Worm (Caenorhabditis elegans) whole organism, early embryonic: ENCODE measurements around the gene gcy-14.
A peak's percentile ranks its signal among the peaks of the same experiment; 100 is the strongest.

Experiments used
- B0310.2 ChIP-seq: sonication (generic microtip); optimal IDR thresholded peaks from 2 replicates; lab custom pipeline; 2016; ENCODE audit warnings: mild to moderate bottlenecking, missing genetic modification characterization, missing compliant biosample characterization
- F13C5.2 ChIP-seq: sonication (generic microtip); optimal IDR thresholded peaks from 2 replicates; lab custom pipeline; 2017; ENCODE audit warnings: mild to moderate bottlenecking, missing genetic modification characterization, inconsistent platforms, missing compliant biosample characterization
- aly-1 ChIP-seq: sonication (generic microtip); optimal IDR thresholded peaks from 2 replicates; lab custom pipeline; 2016; ENCODE audit warnings: missing genetic modification characterization, missing compliant biosample characterization
- ama-1 ChIP-seq: fragments of 150-350 bp; optimal IDR thresholded peaks from 2 replicates; lab custom pipeline; 2014
- flt-1 ChIP-seq: fragments of 200-800 bp; sonication (Bioruptor generic); IDR thresholded peaks from 2 replicates; pipeline ENCODE4 v1.3.6; 2022; ENCODE audit warnings: missing genetic modification characterization, missing compliant biosample characterization
- hmbx-1 ChIP-seq: sonication (generic microtip); optimal IDR thresholded peaks from 2 replicates; lab custom pipeline; 2016; ENCODE audit warnings: mild to moderate bottlenecking, missing genetic modification characterization, missing compliant biosample characterization
- hmg-4 ChIP-seq: fragments of 200-800 bp; sonication (Bioruptor generic); optimal IDR thresholded peaks from 2 replicates; lab custom pipeline; 2018; ENCODE audit warnings: mild to moderate bottlenecking, missing genetic modification characterization, missing compliant biosample characterization
- pes-1 ChIP-seq: fragments of 200-800 bp; sonication (Bioruptor generic); IDR thresholded peaks from 2 replicates; pipeline ENCODE4 v1.3.6; 2022; ENCODE audit warnings: missing genetic modification reagents, missing genetic modification characterization, missing compliant biosample characterization
- scrt-1 ChIP-seq: fragments of 200-800 bp; sonication (Bioruptor generic); IDR thresholded peaks from 2 replicates; pipeline ENCODE4 v1.3.6; 2022; ENCODE audit warnings: missing genetic modification characterization, missing compliant biosample characterization
- sea-1 ChIP-seq: fragments of 200-800 bp; sonication (Bioruptor generic); conservative IDR thresholded peaks from 2 replicates; pipeline ENCODE4 v1.3.6; 2022; ENCODE audit warnings: missing genetic modification characterization, missing compliant biosample characterization
- tbx-37 ChIP-seq: fragments of 200-800 bp; sonication (Bioruptor generic); conservative IDR thresholded peaks from 2 replicates; pipeline ENCODE4 v1.3.6; 2022; ENCODE audit warnings: missing genetic modification reagents, missing genetic modification characterization, missing compliant biosample characterization
- tra-4 ChIP-seq: sonication (generic microtip); optimal IDR thresholded peaks from 2 replicates; lab custom pipeline; 2017; ENCODE audit warnings: missing genetic modification characterization, missing compliant biosample characterization

- TF ChIP-seq aly-1 (peak; percentile 29), F13C5.2 (no peak), ama-1 (lab: Kevin White, UChicago) (no peak), B0310.2 (tag; lab: Kevin White, UChicago) (peak; percentile 19), hmbx-1 (no peak), flt-1 (GFP tag; lab: Robert Waterston, UW) (no peak), tra-4 (no peak), scrt-1 (GFP tag; lab: Robert Waterston, UW) (no peak), hmg-4 (peak; percentile 48), pes-1 (GFP tag; lab: Robert Waterston, UW) (no peak), tbx-37 (GFP tag; lab: Robert Waterston, UW) (no peak), sea-1 (GFP tag; lab: Robert Waterston, UW) (no peak)
These were observed 37.6 kb downstream of the gcy-14 start for ce11 chrV:14830267-14831175.
